Fruit fly (Drosophila melanogaster) whole organism, adult: ENCODE data around the gene CG7299.

Experiments
- CG14711 ChIP-seq: fragments of 200-800 bp; sonication (Bioruptor generic); optimal IDR thresholded peaks from 2 replicates; lab custom pipeline; 2018; ENCODE audit warnings: missing biosample characterization, mild to moderate bottlenecking, missing genetic modification characterization, moderate library complexity
- CG7045 ChIP-seq: fragments of 200-800 bp; sonication (Bioruptor generic); optimal IDR thresholded peaks from 2 replicates; lab custom pipeline; 2017; ENCODE audit warnings: missing biosample characterization, mild to moderate bottlenecking, missing genetic modification characterization
- cic ChIP-seq: fragments of 200-800 bp; sonication (Bioruptor generic); optimal IDR thresholded peaks from 2 replicates; lab custom pipeline; 2017; ENCODE audit warnings: missing biosample characterization, mild to moderate bottlenecking, missing genetic modification characterization, moderate library complexity
- kay ChIP-seq: fragments of 200-800 bp; sonication (Bioruptor generic); peaks from one replicate; lab custom pipeline; 2016; ENCODE audit warnings: missing biosample characterization, missing genetic modification characterization, borderline replicate concordance
- tj ChIP-seq: fragments of 200-800 bp; sonication (Bioruptor generic); optimal IDR thresholded peaks from 3 replicates; lab custom pipeline; 2017; ENCODE audit warnings: missing biosample characterization, mild to moderate bottlenecking, missing genetic modification characterization, moderate library complexity

- TF ChIP-seq tj (GFP tag; lab: Kevin White, UChicago) (no peak), CG14711 (tag; lab: Kevin White, UChicago) (no peak), cic (no peak), CG7045 (GFP tag; lab: Kevin White, UChicago) (no peak), kay (GFP tag; lab: Kevin White, UChicago) (no peak)
Measured at dm6 chr2L:10681602-10682001, 2.6 kb downstream of the CG7299 start, which contains the start of gene CG17107.
